Fruit fly (Drosophila melanogaster): Measurements from ENCODE around the gene CG15172.

Gene CG15172

dm6 chr2L:19053860-19054515 is 31.8 kb downstream of the CG15172 start, which contains the start of gene CG10492 (continued):
- TF ChIP-seq Oli (tag; optimal IDR thresholded peaks at IDR 0.05) (no peak), CG15269 (tag; optimal IDR thresholded peaks at IDR 0.05) (no peak), Sox100B (GFP tag; optimal IDR thresholded peaks at IDR 0.05) (no peak), CG5953 (GFP tag; IDR thresholded peaks at IDR 0.05) (no peak), Dll (GFP tag; IDR thresholded peaks at IDR 0.05; ENCODE audit: partially characterized antibody) (0 out of 4 replicates have a peak, but pooled peaks have one; percentile 39), mld (GFP tag; IDR thresholded peaks at IDR 0.05; ENCODE audit: partially characterized antibody) (no peak), Sry-δ (GFP tag; optimal IDR thresholded peaks at IDR 0.05) (peak; percentile 52), CG6813 (GFP tag; optimal IDR thresholded peaks at IDR 0.05) (no peak), gfzf (GFP tag; optimal IDR thresholded peaks at IDR 0.05) (peak; percentile 91), sob (GFP tag; IDR thresholded peaks at IDR 0.05) (no peak), Lhr (GFP tag; optimal IDR thresholded peaks at IDR 0.05) (peak; percentile 84), kni (GFP tag; optimal IDR thresholded peaks at IDR 0.05) (peak; percentile 92), CG1024 (GFP tag; IDR thresholded peaks at IDR 0.05) (no peak), usp (GFP tag; optimal IDR thresholded peaks at IDR 0.05) (no peak), NC2α (GFP tag; optimal IDR thresholded peaks at IDR 0.05) (no peak), CG18476 (GFP tag; optimal IDR thresholded peaks at IDR 0.05) (no peak), jumu (GFP tag; optimal IDR thresholded peaks at IDR 0.05) (no peak), da (GFP tag; optimal IDR thresholded peaks at IDR 0.05) (no peak), onecut (GFP tag; IDR thresholded peaks at IDR 0.05) (no peak), CG12769 (tag; optimal IDR thresholded peaks at IDR 0.05) (no peak), HLH4C (GFP tag; IDR thresholded peaks at IDR 0.05; ENCODE audit: partially characterized antibody) (peak; percentile 27; the same call in 1 of the 3 replicates), BEAF-32 (GFP tag; optimal IDR thresholded peaks at IDR 0.05) (peak; percentile 60), CG34224 (GFP tag; IDR thresholded peaks at IDR 0.05; ENCODE audit: partially characterized antibody) (no peak; the same call in 2 of the 3 replicates), crol (GFP tag; IDR thresholded peaks at IDR 0.05) (peak; percentile 100), PHDP (tag; optimal IDR thresholded peaks at IDR 0.05) (no peak), dan (GFP tag; IDR thresholded peaks at IDR 0.05) (no peak), slp2 (GFP tag; optimal IDR thresholded peaks at IDR 0.05) (no peak), ro (GFP tag; IDR thresholded peaks at IDR 0.05) (no peak), Ptx1 (GFP tag; IDR thresholded peaks at IDR 0.05) (no peak), zen (tag; optimal IDR thresholded peaks at IDR 0.05) (peak; percentile 14), Gug (GFP tag; IDR thresholded peaks at IDR 0.05) (no peak), Med (GFP tag) (peak; percentile 60), CG3065 (GFP tag; optimal IDR thresholded peaks at IDR 0.05) (no peak), CG6175 (GFP tag; IDR thresholded peaks at IDR 0.05) (peak; percentile 40; the same call in 1 of the 3 replicates), CG6689 (GFP tag; IDR thresholded peaks at IDR 0.05) (no peak), CG13894 (tag; optimal IDR thresholded peaks at IDR 0.05) (no peak), yki (optimal IDR thresholded peaks at IDR 0.05) (no peak), Tbp (GFP tag; optimal IDR thresholded peaks at IDR 0.05) (no peak), CG4617 (GFP tag; optimal IDR thresholded peaks at IDR 0.05; ENCODE audit: borderline replicate concordance) (peak; percentile 92), Rfx (GFP tag; IDR thresholded peaks at IDR 0.05) (peak; percentile 27; the same call in 1 of the 2 replicates), Doc3 (GFP tag; IDR thresholded peaks at IDR 0.05; ENCODE audit: partially characterized antibody) (no peak), pan (optimal IDR thresholded peaks at IDR 0.05) (no peak), pan (GFP tag; optimal IDR thresholded peaks at IDR 0.05 in 1 of 2, IDR thresholded peaks at IDR 0.05 in 1 of 2) (no peak), CG11560 (tag; IDR thresholded peaks at IDR 0.05) (no peak), tll (GFP tag; optimal IDR thresholded peaks at IDR 0.05) (no peak), sr (GFP tag; IDR thresholded peaks at IDR 0.05) (peak; percentile 29; the same call in 1 of the 3 replicates), CG14667 (GFP tag; IDR thresholded peaks at IDR 0.05) (no peak), H2.0 (GFP tag; IDR thresholded peaks at IDR 0.05) (no peak), GATAe (GFP tag; conservative IDR thresholded peaks at IDR 0.05) (no peak), CG11695 (GFP tag; IDR thresholded peaks at IDR 0.05) (no peak)
